Fruit fly (Drosophila melanogaster) whole organism, embryonic: ENCODE data around the gene ND-B17.

ENCODE experiments used
- Atf3 ChIP-seq: fragments of 200-800 bp; sonication (Bioruptor generic); optimal IDR thresholded peaks from 3 replicates; lab custom pipeline; 2016; ENCODE audit warnings: missing biosample characterization, missing genetic modification characterization
- B-H2 ChIP-seq: fragments of 200-800 bp; sonication (Bioruptor generic); optimal IDR thresholded peaks from 2 replicates; lab custom pipeline; 2018; ENCODE audit warnings: missing biosample characterization, mild to moderate bottlenecking, missing genetic modification characterization
- Bgb ChIP-seq: fragments of 200-800 bp; sonication (Bioruptor generic); IDR thresholded peaks from 2 replicates; pipeline ENCODE4 v1.3.6; 2022; ENCODE audit warnings: missing biosample characterization, missing genetic modification characterization; ENCODE audit not compliant: partially characterized antibody
- BtbVII ChIP-seq: fragments of 200-800 bp; sonication (Bioruptor generic); optimal IDR thresholded peaks from 3 replicates; lab custom pipeline; 2017; ENCODE audit warnings: missing biosample characterization, mild to moderate bottlenecking, missing genetic modification characterization
- CG11085 ChIP-seq: fragments of 200-800 bp; sonication (Bioruptor generic); IDR thresholded peaks from 2 replicates; pipeline ENCODE4 v1.3.6; 2022; ENCODE audit warnings: missing biosample characterization, missing genetic modification characterization
- CG13424 ChIP-seq: fragments of 200-800 bp; sonication (Bioruptor generic); optimal IDR thresholded peaks from 2 replicates; lab custom pipeline; 2019; ENCODE audit warnings: missing biosample characterization, mild to moderate bottlenecking, missing genetic modification characterization, moderate library complexity
- CG13775 ChIP-seq: fragments of 200-800 bp; sonication (Bioruptor generic); optimal IDR thresholded peaks from 3 replicates; lab custom pipeline; 2017; ENCODE audit warnings: missing biosample characterization, mild to moderate bottlenecking, missing genetic modification characterization
- CG1602 ChIP-seq: fragments of 200-800 bp; sonication (Bioruptor generic); optimal IDR thresholded peaks from 3 replicates; lab custom pipeline; 2016; ENCODE audit warnings: missing biosample characterization, missing genetic modification characterization
- CG2129 ChIP-seq: fragments of 200-800 bp; sonication (Bioruptor generic); IDR thresholded peaks from 2 replicates; pipeline ENCODE4 v1.3.6; 2022; ENCODE audit warnings: missing biosample characterization, missing genetic modification characterization; ENCODE audit not compliant: partially characterized antibody
- CG31365 ChIP-seq: fragments of 200-800 bp; sonication (Bioruptor generic); optimal IDR thresholded peaks from 2 replicates; lab custom pipeline; 2018; ENCODE audit warnings: missing biosample characterization, mild to moderate bottlenecking, missing genetic modification characterization
- CG3163 ChIP-seq: fragments of 200-800 bp; sonication (Bioruptor generic); optimal IDR thresholded peaks from 3 replicates; lab custom pipeline; 2016; ENCODE audit warnings: missing biosample characterization, missing genetic modification characterization
- CG32532 ChIP-seq: fragments of 200-800 bp; sonication (Bioruptor generic); IDR thresholded peaks from 2 replicates; pipeline ENCODE4 v1.3.6; 2022; ENCODE audit warnings: missing biosample characterization, missing genetic modification characterization
- CG34224 ChIP-seq: fragments of 200-800 bp; sonication (Bioruptor generic); IDR thresholded peaks from 3 replicates; pipeline ENCODE4 v1.3.6; 2022; ENCODE audit warnings: missing biosample characterization, missing genetic modification characterization; ENCODE audit not compliant: partially characterized antibody
- CG6791 ChIP-seq: fragments of 200-800 bp; sonication (Bioruptor generic); IDR thresholded peaks from 3 replicates; pipeline ENCODE4 v1.3.6; 2022; ENCODE audit warnings: missing biosample characterization, missing genetic modification characterization; ENCODE audit not compliant: partially characterized antibody
- CG7271 ChIP-seq: fragments of 200-800 bp; sonication (Bioruptor generic); optimal IDR thresholded peaks from 2 replicates; lab custom pipeline; 2018; ENCODE audit warnings: missing biosample characterization, mild to moderate bottlenecking, missing genetic modification characterization, moderate library complexity
- CG7786 ChIP-seq: fragments of 200-800 bp; sonication (Bioruptor generic); optimal IDR thresholded peaks from 2 replicates; lab custom pipeline; 2016; ENCODE audit warnings: missing biosample characterization, missing genetic modification characterization
- CG9215 ChIP-seq: fragments of 200-800 bp; sonication (Bioruptor generic); IDR thresholded peaks from 2 replicates; pipeline ENCODE4 v1.3.6; 2022; ENCODE audit warnings: missing biosample characterization, missing genetic modification characterization
- D ChIP-seq, 2 experiments: fragments of 200-800 bp in 1 of 2; fragments of >200 bp in 1 of 2; sonication (Bioruptor generic) in 1 of 2; optimal IDR thresholded peaks; 2 replicates in 1 of 2; 3 replicates in 1 of 2; lab custom pipeline; 2017; ENCODE audit warnings: mild to moderate bottlenecking in 1 of 2, missing biosample characterization in 1 of 2, missing genetic modification characterization in 1 of 2, missing genetic modification reagents in 1 of 2
- Dip3 ChIP-seq: fragments of 200-800 bp; sonication (Bioruptor generic); optimal IDR thresholded peaks from 3 replicates; lab custom pipeline; 2016; ENCODE audit warnings: missing biosample characterization, missing genetic modification characterization
- Dll ChIP-seq: fragments of 200-800 bp; sonication (Bioruptor generic); IDR thresholded peaks from 4 replicates; pipeline ENCODE4 v1.3.6; 2022; ENCODE audit warnings: missing biosample characterization, missing genetic modification characterization; ENCODE audit not compliant: partially characterized antibody
- Doc3 ChIP-seq: fragments of 200-800 bp; sonication (Bioruptor generic); IDR thresholded peaks from 3 replicates; pipeline ENCODE4 v1.3.6; 2022; ENCODE audit warnings: missing biosample characterization, missing genetic modification characterization; ENCODE audit not compliant: partially characterized antibody
- Dref ChIP-seq: fragments of 200-800 bp; sonication (Bioruptor generic); IDR thresholded peaks from 2 replicates; pipeline ENCODE4 v1.3.6; 2022; ENCODE audit warnings: missing biosample characterization, missing genetic modification characterization
- HLH3B ChIP-seq: fragments of 200-800 bp; sonication (Bioruptor generic); IDR thresholded peaks from 2 replicates; pipeline ENCODE4 v1.3.6; 2022; ENCODE audit warnings: missing biosample characterization, missing genetic modification characterization
- HLH54F ChIP-seq: fragments of 200-800 bp; sonication (Bioruptor generic); optimal IDR thresholded peaks from 3 replicates; lab custom pipeline; 2016; ENCODE audit warnings: missing biosample characterization, missing genetic modification characterization
- Hmx ChIP-seq: fragments of 200-800 bp; sonication (Bioruptor generic); optimal IDR thresholded peaks from 2 replicates; lab custom pipeline; 2016; ENCODE audit warnings: missing biosample characterization, missing genetic modification characterization
- Hsf ChIP-seq: fragments of 200-800 bp; sonication (Bioruptor generic); optimal IDR thresholded peaks from 3 replicates; lab custom pipeline; 2016; ENCODE audit warnings: missing biosample characterization, missing genetic modification characterization
- Jarid2 ChIP-seq: fragments of 200-800 bp; sonication (Bioruptor generic); optimal IDR thresholded peaks from 3 replicates; lab custom pipeline; 2017; ENCODE audit warnings: mild to moderate bottlenecking, missing biosample characterization, missing genetic modification reagents, missing genetic modification characterization
- Med ChIP-seq: fragments of 200-800 bp; sonication (Bioruptor generic); peaks from one replicate; lab custom pipeline; 2016; ENCODE audit warnings: missing biosample characterization, missing genetic modification characterization, mild to moderate bottlenecking, inconsistent platforms, moderate library complexity
- Oaz ChIP-seq: fragments of 200-800 bp; sonication (Bioruptor generic); IDR thresholded peaks from 2 replicates; pipeline ENCODE4 v1.3.6; 2022; ENCODE audit warnings: missing biosample characterization, missing genetic modification characterization
- Opbp ChIP-seq: fragments of 200-800 bp; sonication (Bioruptor generic); IDR thresholded peaks from 3 replicates; pipeline ENCODE4 v1.3.6; 2022; ENCODE audit warnings: missing biosample characterization, missing genetic modification characterization; ENCODE audit not compliant: partially characterized antibody
- Rfx ChIP-seq: fragments of 200-800 bp; sonication (Bioruptor generic); IDR thresholded peaks from 2 replicates; pipeline ENCODE4 v1.3.6; 2022; ENCODE audit warnings: missing biosample characterization, missing genetic modification characterization
- Sox102F ChIP-seq: fragments of 200-800 bp; sonication (Bioruptor generic); optimal IDR thresholded peaks from 2 replicates; lab custom pipeline; 2018; ENCODE audit warnings: missing biosample characterization, mild to moderate bottlenecking, missing genetic modification characterization, moderate library complexity
- Usf ChIP-seq: fragments of 200-800 bp; sonication (Bioruptor generic); optimal IDR thresholded peaks from 2 replicates; lab custom pipeline; 2017; ENCODE audit warnings: missing genotype, missing biosample characterization, missing genetic modification characterization
- Xrp1 ChIP-seq: fragments of 200-800 bp; sonication (Bioruptor generic); IDR thresholded peaks from 2 replicates; pipeline ENCODE4 v1.3.6; 2022; ENCODE audit warnings: missing biosample characterization, missing genetic modification characterization
- YL-1 ChIP-seq: fragments of 200-800 bp; sonication (Bioruptor generic); optimal IDR thresholded peaks from 3 replicates; lab custom pipeline; 2017; ENCODE audit warnings: missing biosample characterization, mild to moderate bottlenecking, missing genetic modification characterization
- al ChIP-seq: fragments of 200-800 bp; sonication (Bioruptor generic); IDR thresholded peaks from 2 replicates; pipeline ENCODE4 v1.3.6; 2022; ENCODE audit warnings: missing biosample characterization, missing genetic modification characterization
- cato ChIP-seq: fragments of 200-800 bp; sonication (Bioruptor generic); optimal IDR thresholded peaks from 2 replicates; lab custom pipeline; 2016; ENCODE audit warnings: missing biosample characterization, missing genetic modification characterization, borderline replicate concordance
- dysf ChIP-seq: fragments of 200-800 bp; sonication (Bioruptor generic); IDR thresholded peaks from 3 replicates; pipeline ENCODE4 v1.3.6; 2022; ENCODE audit warnings: missing biosample characterization, missing genetic modification characterization
- en ChIP-seq: fragments of 200-800 bp; sonication (Bioruptor generic); optimal IDR thresholded peaks from 2 replicates; lab custom pipeline; 2016; ENCODE audit warnings: missing biosample characterization, missing genetic modification characterization
- eyg ChIP-seq: fragments of 200-800 bp; sonication (Bioruptor generic); optimal IDR thresholded peaks from 3 replicates; lab custom pipeline; 2016; ENCODE audit warnings: missing biosample characterization, missing genetic modification characterization
- gem ChIP-seq: fragments of 200-800 bp; sonication (Bioruptor generic); optimal IDR thresholded peaks from 2 replicates; lab custom pipeline; 2019; ENCODE audit warnings: missing biosample characterization, mild to moderate bottlenecking, missing genetic modification characterization, moderate library complexity
- kah ChIP-seq: fragments of 200-800 bp; sonication (Bioruptor generic); optimal IDR thresholded peaks from 2 replicates; lab custom pipeline; 2018; ENCODE audit warnings: missing biosample characterization, mild to moderate bottlenecking, missing genetic modification characterization
- klu ChIP-seq: fragments of 200-800 bp; sonication (Bioruptor generic); IDR thresholded peaks from 2 replicates; pipeline ENCODE4 v1.3.6; 2022; ENCODE audit warnings: missing biosample characterization, missing genetic modification characterization
- lab ChIP-seq: fragments of 200-800 bp; sonication (Bioruptor generic); optimal IDR thresholded peaks from 3 replicates; lab custom pipeline; 2017; ENCODE audit warnings: missing biosample characterization, missing genetic modification characterization, mild to moderate bottlenecking, moderate library complexity, missing genetic modification reagents
- mirr ChIP-seq: fragments of 200-800 bp; sonication (Bioruptor generic); optimal IDR thresholded peaks from 3 replicates; lab custom pipeline; 2018; ENCODE audit warnings: missing biosample characterization, mild to moderate bottlenecking, missing genetic modification characterization
- oc ChIP-seq: fragments of 200-800 bp; sonication (Bioruptor generic); optimal IDR thresholded peaks from 2 replicates; lab custom pipeline; 2018; ENCODE audit warnings: missing biosample characterization, mild to moderate bottlenecking, missing genetic modification characterization, moderate library complexity
- org-1 ChIP-seq: fragments of 200-800 bp; sonication (Bioruptor generic); optimal IDR thresholded peaks from 2 replicates; lab custom pipeline; 2017; ENCODE audit warnings: missing biosample characterization, missing genetic modification characterization
- phol ChIP-seq: fragments of 200-800 bp; sonication (Bioruptor generic); optimal IDR thresholded peaks from 3 replicates; lab custom pipeline; 2018; ENCODE audit warnings: missing biosample characterization, mild to moderate bottlenecking, missing genetic modification characterization, moderate library complexity
- sr ChIP-seq: fragments of 200-800 bp; sonication (Bioruptor generic); IDR thresholded peaks from 3 replicates; pipeline ENCODE4 v1.3.6; 2022; ENCODE audit warnings: missing biosample characterization, missing genetic modification characterization
- trem ChIP-seq: fragments of 200-800 bp; optimal IDR thresholded peaks from 3 replicates; lab custom pipeline; 2019; ENCODE audit warnings: missing biosample characterization, mild to moderate bottlenecking, missing genetic modification characterization, moderate library complexity

Gene ND-B17

DNA sequence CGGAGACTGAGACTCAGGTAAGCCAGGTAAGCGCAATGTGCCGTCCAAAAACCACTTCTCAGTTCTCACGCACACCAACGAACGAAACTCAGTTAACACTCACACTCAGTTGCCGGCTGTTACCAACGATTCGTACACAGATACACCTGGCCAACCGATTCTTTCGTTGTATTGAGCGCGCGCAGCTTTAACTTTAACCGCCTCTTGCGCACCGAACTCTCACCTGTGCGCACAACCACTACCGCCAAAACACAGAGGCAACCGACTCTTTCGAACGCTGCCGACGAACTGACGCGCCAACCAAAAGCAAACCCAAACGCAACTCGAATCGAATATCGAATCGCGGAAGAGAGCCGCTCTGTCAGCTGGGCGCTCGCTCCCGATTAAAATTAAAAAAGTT is 11.6 kb upstream of the ND-B17 start, which contains the start of gene Gli (continued):
- peak; percentile 19 for TF ChIP-seq CG7786 (GFP tag; lab: Kevin White, UChicago)
- no peak for TF ChIP-seq Hsf (GFP tag; lab: Kevin White, UChicago)
- no peak for TF ChIP-seq CG7271 (tag; lab: Kevin White, UChicago)
- TF ChIP-seq gem (tag; lab: Kevin White, UChicago): no peak
- TF ChIP-seq Dll: 0 out of 4 replicates have a peak, but pooled peaks have one; percentile 29
- TF ChIP-seq B-H2: peak; percentile 53
- TF ChIP-seq CG31365: no peak
- no peak for TF ChIP-seq cato (GFP tag; lab: Kevin White, UChicago)
- TF ChIP-seq al (GFP tag; lab: Robert Waterston, UW): no peak
- TF ChIP-seq CG9215 (GFP tag; lab: Robert Waterston, UW): no peak
- TF ChIP-seq HLH3B (GFP tag; lab: Robert Waterston, UW): no peak
- peak; percentile 49; the same call in 2 of the 3 replicates for TF ChIP-seq CG34224 (GFP tag; lab: Robert Waterston, UW)
- no peak for TF ChIP-seq phol
- TF ChIP-seq CG11085 (GFP tag; lab: Robert Waterston, UW): no peak
- TF ChIP-seq dysf (GFP tag; lab: Robert Waterston, UW): peak; percentile 27; the same call in 1 of the 3 replicates
- TF ChIP-seq sr (GFP tag; lab: Robert Waterston, UW): peak; percentile 51; the same call in 1 of the 3 replicates
- TF ChIP-seq eyg: no peak
- TF ChIP-seq Atf3: no peak
- no peak for TF ChIP-seq CG13424
- no peak for TF ChIP-seq Usf (GFP tag; lab: Kevin White, UChicago)
- TF ChIP-seq D (optimal IDR thresholded peaks at IDR 0.05; lab: Kevin White, UChicago): no peak
- TF ChIP-seq D (GFP tag; optimal IDR thresholded peaks at IDR 0.05; lab: Kevin White, UChicago): no peak
- peak; percentile 74 for TF ChIP-seq Bgb (GFP tag; lab: Robert Waterston, UW)
- peak; percentile 67 for TF ChIP-seq CG32532 (GFP tag; lab: Robert Waterston, UW)
- peak; percentile 43 for TF ChIP-seq kah
- peak; percentile 96 for TF ChIP-seq Med
- peak; percentile 58 for TF ChIP-seq BtbVII (GFP tag; lab: Kevin White, UChicago)
- peak; percentile 12; the same call in 1 of the 2 replicates for TF ChIP-seq Oaz (GFP tag; lab: Robert Waterston, UW)
- TF ChIP-seq HLH54F: no peak
- no peak for TF ChIP-seq CG2129 (GFP tag; lab: Robert Waterston, UW)
- TF ChIP-seq CG6791 (GFP tag; lab: Robert Waterston, UW): peak; percentile 50; the same call in 1 of the 3 replicates
- TF ChIP-seq YL-1 (GFP tag; lab: Kevin White, UChicago): no peak
- peak; percentile 9 for TF ChIP-seq trem (tag; lab: Kevin White, UChicago)
- peak; percentile 63; the same call in 2 of the 3 replicates for TF ChIP-seq Opbp (GFP tag; lab: Robert Waterston, UW)
- no peak for TF ChIP-seq Dip3
- TF ChIP-seq Rfx (GFP tag; lab: Robert Waterston, UW): peak; percentile 53; the same call in 1 of the 2 replicates
- TF ChIP-seq CG13775 (GFP tag; lab: Kevin White, UChicago): no peak
- no peak for TF ChIP-seq CG1602 (GFP tag; lab: Kevin White, UChicago)
- no peak for TF ChIP-seq klu
- peak; percentile 99 for TF ChIP-seq Jarid2 (GFP tag; lab: Kevin White, UChicago)
- TF ChIP-seq mirr (GFP tag; lab: Kevin White, UChicago): peak; percentile 46
- TF ChIP-seq Hmx (GFP tag; lab: Kevin White, UChicago): no peak
- no peak for TF ChIP-seq Doc3 (GFP tag; lab: Robert Waterston, UW)
- no peak for TF ChIP-seq org-1 (GFP tag; lab: Kevin White, UChicago)
- TF ChIP-seq oc (tag; lab: Kevin White, UChicago): peak; percentile 25
- TF ChIP-seq Dref (GFP tag; lab: Robert Waterston, UW): 0 out of 2 replicates have a peak, but pooled peaks have one; percentile 33
- no peak for TF ChIP-seq Sox102F (GFP tag; lab: Kevin White, UChicago)
- no peak for TF ChIP-seq en (GFP tag; lab: Kevin White, UChicago)
- no peak for TF ChIP-seq lab (GFP tag; lab: Kevin White, UChicago)
- peak; percentile 40; the same call in 1 of the 2 replicates for TF ChIP-seq Xrp1 (GFP tag; lab: Robert Waterston, UW)
- peak; percentile 82 for TF ChIP-seq CG3163 (GFP tag; lab: Kevin White, UChicago)
